Fruit fly (Drosophila melanogaster): ENCODE measurements around the gene Skp2.

The Skp2 gene

DNA sequence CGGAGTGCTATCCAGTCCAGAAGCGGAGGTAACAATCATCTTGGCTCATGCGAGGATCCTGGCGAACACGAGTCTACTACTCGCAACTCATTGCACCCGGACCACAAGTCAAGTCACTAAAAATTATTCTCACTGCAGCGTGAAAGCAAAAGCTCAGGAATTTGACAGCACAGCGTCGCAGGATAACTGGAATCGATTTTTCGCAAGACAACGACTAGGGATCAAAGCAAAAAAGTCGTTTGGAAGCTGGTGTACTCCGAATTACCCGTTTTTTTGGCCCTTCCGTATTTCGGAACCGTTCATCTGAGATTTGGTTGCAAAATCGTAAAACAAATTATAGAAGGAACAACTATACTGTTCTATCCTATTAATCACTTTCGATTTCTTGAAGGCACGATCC is 18.9 kb downstream of the Skp2 start:
- TF ChIP-seq CG1621 (tag; optimal IDR thresholded peaks at IDR 0.05) (no peak), CG3919 (GFP tag; optimal IDR thresholded peaks at IDR 0.05) (no peak), Eip93F (GFP tag; optimal IDR thresholded peaks at IDR 0.05) (no peak), CG6163 (GFP tag; IDR thresholded peaks at IDR 0.05) (no peak), vri (GFP tag; optimal IDR thresholded peaks at IDR 0.05) (no peak), CG4318 (GFP tag; optimal IDR thresholded peaks at IDR 0.05) (no peak), CG32006 (GFP tag; optimal IDR thresholded peaks at IDR 0.05) (no peak), Ets96B (tag; optimal IDR thresholded peaks at IDR 0.05) (no peak), Hr38 (GFP tag; optimal IDR thresholded peaks at IDR 0.05) (no peak), Ets21C (GFP tag; optimal IDR thresholded peaks at IDR 0.05) (no peak), fd59A (GFP tag; optimal IDR thresholded peaks at IDR 0.05) (no peak), CG11762 (GFP tag; optimal IDR thresholded peaks at IDR 0.05; ENCODE audit: insufficient read depth) (no peak), fkh (GFP tag; optimal IDR thresholded peaks at IDR 0.05) (no peak), CG8319 (GFP tag; optimal IDR thresholded peaks at IDR 0.05) (no peak), acj6 (GFP tag; optimal IDR thresholded peaks at IDR 0.05) (no peak), topi (GFP tag; optimal IDR thresholded peaks at IDR 0.05) (no peak), CG10631 (GFP tag; optimal IDR thresholded peaks at IDR 0.05) (no peak), CG15336 (GFP tag; IDR thresholded peaks at IDR 0.05) (no peak)

dm6 chr3R:4311067-4311723 is 26.3 kb downstream of the Skp2 start, which contains the start of gene Suv3:
Gene Suv3 (plus strand): TSS chr3R:4311555.
- TF ChIP-seq Blimp-1 (GFP tag; optimal IDR thresholded peaks at IDR 0.05) = no peak
- no peak for TF ChIP-seq CG6163 (GFP tag; IDR thresholded peaks at IDR 0.05)
- TF ChIP-seq Smox (GFP tag; optimal IDR thresholded peaks at IDR 0.05) = no peak
- TF ChIP-seq CG34406 (GFP tag; optimal IDR thresholded peaks at IDR 0.05) = peak; percentile 45
- peak; percentile 74 for TF ChIP-seq Eip78C (GFP tag)
- TF ChIP-seq pdm3 (GFP tag; optimal IDR thresholded peaks at IDR 0.05) = no peak
- TF ChIP-seq esn (GFP tag; optimal IDR thresholded peaks at IDR 0.05) = peak; percentile 40
- no peak for TF ChIP-seq Sox15 (GFP tag; optimal IDR thresholded peaks at IDR 0.05)
- peak; percentile 21 for TF ChIP-seq fkh (GFP tag; optimal IDR thresholded peaks at IDR 0.05)
- no peak for TF ChIP-seq Hr38 (GFP tag; optimal IDR thresholded peaks at IDR 0.05)
- peak; percentile 50; the same call in 1 of the 3 replicates for TF ChIP-seq CG8119 (GFP tag; IDR thresholded peaks at IDR 0.05)
- TF ChIP-seq CG1621 (tag; optimal IDR thresholded peaks at IDR 0.05) = no peak
- no peak for TF ChIP-seq CG3919 (GFP tag; optimal IDR thresholded peaks at IDR 0.05)
- peak; percentile 19 for TF ChIP-seq acj6 (GFP tag; optimal IDR thresholded peaks at IDR 0.05)
- TF ChIP-seq vri (GFP tag; optimal IDR thresholded peaks at IDR 0.05) = peak; percentile 83
- peak; percentile 11 for TF ChIP-seq lz (GFP tag; optimal IDR thresholded peaks at IDR 0.05)
- TF ChIP-seq fd59A (GFP tag; optimal IDR thresholded peaks at IDR 0.05) = no peak
- TF ChIP-seq CG6792 (GFP tag; optimal IDR thresholded peaks at IDR 0.05) = no peak
- TF ChIP-seq CG6854 (GFP tag; optimal IDR thresholded peaks at IDR 0.05) = no peak
- no peak for TF ChIP-seq CG6276 (GFP tag; optimal IDR thresholded peaks at IDR 0.05)
- TF ChIP-seq Hr39 (GFP tag; optimal IDR thresholded peaks at IDR 0.05) = peak; percentile 5
- TF ChIP-seq achi (GFP tag; optimal IDR thresholded peaks at IDR 0.05) = peak; percentile 46
- no peak for TF ChIP-seq CG7368 (GFP tag; optimal IDR thresholded peaks at IDR 0.05)
- peak; percentile 28 for TF ChIP-seq Ets96B (tag; optimal IDR thresholded peaks at IDR 0.05)
- 0 out of 2 replicates have a peak, but pooled peaks have one; percentile 17 for TF ChIP-seq CG15336 (GFP tag; IDR thresholded peaks at IDR 0.05)
- peak; percentile 17 for TF ChIP-seq CG8632 (GFP tag; optimal IDR thresholded peaks at IDR 0.05)
- TF ChIP-seq Lpt (GFP tag; optimal IDR thresholded peaks at IDR 0.05) = no peak
- TF ChIP-seq OdsH (GFP tag; optimal IDR thresholded peaks at IDR 0.05) = no peak
- peak; percentile 5 for TF ChIP-seq CG31627 (GFP tag; optimal IDR thresholded peaks at IDR 0.05)
- TF ChIP-seq CG3032 (tag; optimal IDR thresholded peaks at IDR 0.05) = peak; percentile 61

DNA sequence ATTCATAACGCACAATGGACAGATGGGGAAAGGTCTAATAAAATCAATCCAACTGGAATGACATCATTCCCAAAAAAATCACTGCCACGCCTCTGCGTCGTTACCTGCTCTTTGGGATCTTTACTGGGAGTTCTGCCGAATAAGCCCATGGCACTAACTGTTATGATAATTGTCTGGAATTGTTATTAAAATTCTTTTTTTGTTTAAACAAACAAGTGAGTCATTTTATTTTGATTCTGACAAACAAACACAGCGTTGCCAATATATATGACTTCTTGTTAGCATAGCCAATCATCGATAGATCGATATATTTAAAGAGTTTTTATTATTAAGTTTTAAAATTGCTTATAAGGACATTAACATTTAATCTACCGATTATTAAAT is 26.8 kb downstream of the Skp2 start, which contains the start of gene Vps24:
Vps24 (minus strand) TSS at position 265 of the 384 bp plus-strand sequence.
- TF ChIP-seq vri (GFP tag; optimal IDR thresholded peaks at IDR 0.05) = peak; percentile 35
- peak; percentile 80 for TF ChIP-seq fkh (GFP tag; optimal IDR thresholded peaks at IDR 0.05)
- no peak for TF ChIP-seq Hr38 (GFP tag; optimal IDR thresholded peaks at IDR 0.05)

Measured in whole organism, prepupa.